Worm (Caenorhabditis elegans) whole organism, L4 larva: ENCODE measurements around the gene kin-9.
A peak's percentile ranks its signal among the peaks of the same experiment; 100 is the strongest.

Source experiments
- F26F4.8 ChIP-seq: fragments of 200-800 bp; sonication (Bioruptor generic); conservative IDR thresholded peaks from 2 replicates; pipeline ENCODE4 v1.3.6; 2022; ENCODE audit warnings: missing genetic modification characterization, missing compliant biosample characterization
- F44E2.7 ChIP-seq: fragments of 200-800 bp; sonication (Bioruptor generic); IDR thresholded peaks from 2 replicates; pipeline ENCODE4 v2.1.2; 2022; ENCODE audit warnings: missing genetic modification characterization, missing compliant biosample characterization
- F49E8.2 ChIP-seq: sonication (generic microtip); optimal IDR thresholded peaks from 2 replicates; lab custom pipeline; 2016; ENCODE audit warnings: missing compliant biosample characterization, mild to moderate bottlenecking, missing genetic modification characterization, borderline replicate concordance
- Y105C5A.15 ChIP-seq: fragments of 200-800 bp; sonication (Bioruptor generic); IDR thresholded peaks from 2 replicates; pipeline ENCODE4 v1.3.6; 2022; ENCODE audit warnings: missing genetic modification characterization, missing compliant biosample characterization
- Y5F2A.4 ChIP-seq: fragments of 200-800 bp; sonication (Bioruptor generic); optimal IDR thresholded peaks from 2 replicates; lab custom pipeline; 2018; ENCODE audit warnings: mild to moderate bottlenecking, missing genetic modification characterization, missing compliant biosample characterization
- aly-2 ChIP-seq: sonication (generic microtip); optimal IDR thresholded peaks from 2 replicates; lab custom pipeline; 2018; ENCODE audit warnings: missing biosample characterization, missing genetic modification characterization
- arid-1 ChIP-seq: fragments of 200-800 bp; sonication (Bioruptor generic); conservative IDR thresholded peaks from 2 replicates; pipeline ENCODE4 v1.3.6; 2022; ENCODE audit warnings: missing genetic modification reagents, missing genetic modification characterization, missing compliant biosample characterization
- ceh-28 ChIP-seq: fragments of 150-350 bp; optimal IDR thresholded peaks from 2 replicates; lab custom pipeline; 2014; ENCODE audit warnings: missing biosample characterization, missing genetic modification reagents, missing genetic modification characterization
- ceh-32 ChIP-seq: sonication (generic microtip); optimal IDR thresholded peaks from 2 replicates; lab custom pipeline; 2016; ENCODE audit warnings: mild to moderate bottlenecking, missing genetic modification characterization, missing compliant biosample characterization; ENCODE audit not compliant: poor library complexity
- ceh-44 ChIP-seq: fragments of 200-800 bp; sonication (Bioruptor generic); IDR thresholded peaks from 2 replicates; pipeline ENCODE4 v1.3.6; 2022; ENCODE audit warnings: missing genetic modification reagents, missing genetic modification characterization, missing compliant biosample characterization
- cey-2 ChIP-seq: sonication (generic microtip); optimal IDR thresholded peaks from 3 replicates; lab custom pipeline; 2017; ENCODE audit warnings: missing genetic modification characterization, mild to moderate bottlenecking, missing compliant biosample characterization, antibody characterized with exemption, borderline replicate concordance; ENCODE audit not compliant: insufficient read depth
- ctbp-1 ChIP-seq: fragments of 200-800 bp; sonication (Bioruptor generic); IDR thresholded peaks from 2 replicates; pipeline ENCODE4 v1.3.6; 2022; ENCODE audit warnings: missing genetic modification reagents, missing genetic modification characterization, missing compliant biosample characterization
- daf-19 ChIP-seq: fragments of 200-800 bp; sonication (Bioruptor generic); conservative IDR thresholded peaks from 2 replicates; pipeline ENCODE4 v1.3.6; 2022; ENCODE audit warnings: missing genetic modification characterization, missing compliant biosample characterization
- dmd-6 ChIP-seq: fragments of 200-800 bp; sonication (Bioruptor generic); IDR thresholded peaks from 2 replicates; pipeline ENCODE4 v1.3.6; 2022; ENCODE audit warnings: missing genetic modification reagents, missing genetic modification characterization, missing compliant biosample characterization
- dmd-9 ChIP-seq: fragments of 200-800 bp; sonication (Bioruptor generic); IDR thresholded peaks from 2 replicates; pipeline ENCODE4 v1.3.6; 2022; ENCODE audit warnings: missing genetic modification reagents, missing genetic modification characterization, missing compliant biosample characterization
- dpl-1 ChIP-seq: fragments of 150-350 bp; optimal IDR thresholded peaks from 2 replicates; lab custom pipeline; 2014; ENCODE audit warnings: missing biosample characterization, missing genetic modification reagents, missing genetic modification characterization
- egl-27 ChIP-seq: sonication (generic microtip); optimal IDR thresholded peaks from 3 replicates; lab custom pipeline; 2017; ENCODE audit warnings: missing biosample characterization, missing genetic modification reagents, missing genetic modification characterization
- egl-43 ChIP-seq: fragments of 200-800 bp; sonication (Bioruptor generic); IDR thresholded peaks from 2 replicates; pipeline ENCODE4 v1.3.6; 2022; ENCODE audit warnings: missing genetic modification reagents, missing genetic modification characterization, missing compliant biosample characterization
- gei-8 ChIP-seq: fragments of 200-800 bp; sonication (Bioruptor generic); optimal IDR thresholded peaks from 2 replicates; lab custom pipeline; 2018; ENCODE audit warnings: mild to moderate bottlenecking, missing genetic modification characterization, missing compliant biosample characterization
- hlh-11 ChIP-seq: fragments of 200-800 bp; sonication (Bioruptor generic); optimal IDR thresholded peaks from 2 replicates; lab custom pipeline; 2018; ENCODE audit warnings: mild to moderate bottlenecking, missing genetic modification characterization, missing compliant biosample characterization
- jun-1 ChIP-seq: fragments of 150-350 bp; optimal IDR thresholded peaks from 2 replicates; lab custom pipeline; 2014; ENCODE audit warnings: missing biosample characterization, missing genetic modification reagents, missing genetic modification characterization
- lin-1 ChIP-seq: fragments of 200-800 bp; sonication (Bioruptor generic); IDR thresholded peaks from 2 replicates; pipeline ENCODE4 v1.3.6; 2022; ENCODE audit warnings: missing genetic modification reagents, missing genetic modification characterization, missing compliant biosample characterization
- madf-5 ChIP-seq, 2 experiments: fragments of 200-800 bp; sonication (Bioruptor generic); IDR thresholded peaks; 2 replicates each; pipeline ENCODE4 v1.3.6; 2022; ENCODE audit warnings: missing compliant biosample characterization in 2 of 2, missing genetic modification characterization in 2 of 2
- mdl-1 ChIP-seq, 2 experiments: fragments of 150-350 bp in 1 of 2; sonication (generic microtip) in 1 of 2; optimal IDR thresholded peaks; 2 replicates each; lab custom pipeline; 2014 to 2017; ENCODE audit warnings: missing biosample characterization in 2 of 2, missing genetic modification characterization in 2 of 2
- mep-1 ChIP-seq: fragments of 150-350 bp; sonication (generic microtip); optimal IDR thresholded peaks from 3 replicates; lab custom pipeline; 2014; ENCODE audit warnings: missing biosample characterization, missing genetic modification characterization
- mes-2 ChIP-seq: sonication (generic microtip); optimal IDR thresholded peaks from 2 replicates; lab custom pipeline; 2016; ENCODE audit warnings: missing genotype, mild to moderate bottlenecking, missing genetic modification characterization, missing compliant biosample characterization; ENCODE audit not compliant: poor library complexity, severe bottlenecking
- mxl-3 ChIP-seq: fragments of 200-800 bp; sonication (Bioruptor generic); optimal IDR thresholded peaks from 2 replicates; lab custom pipeline; 2018; ENCODE audit warnings: mild to moderate bottlenecking, missing genetic modification characterization, missing compliant biosample characterization
- nhr-111 ChIP-seq: fragments of 200-800 bp; sonication (Bioruptor generic); optimal IDR thresholded peaks from 2 replicates; lab custom pipeline; 2018; ENCODE audit warnings: mild to moderate bottlenecking, missing genetic modification characterization, missing compliant biosample characterization
- nhr-28 ChIP-seq: fragments of 150-350 bp; optimal IDR thresholded peaks from 2 replicates; lab custom pipeline; 2014; ENCODE audit warnings: missing biosample characterization, missing genetic modification characterization
- nhr-41 ChIP-seq: fragments of 200-800 bp; sonication (Bioruptor generic); IDR thresholded peaks from 2 replicates; pipeline ENCODE4 v1.3.6; 2022; ENCODE audit warnings: missing genetic modification reagents, missing genetic modification characterization, missing compliant biosample characterization
- nhr-42 ChIP-seq: fragments of 200-800 bp; sonication (Bioruptor generic); IDR thresholded peaks from 2 replicates; pipeline ENCODE4 v1.3.6; 2022; ENCODE audit warnings: missing genetic modification characterization, missing compliant biosample characterization
- nhr-6 ChIP-seq: fragments of 150-350 bp; optimal IDR thresholded peaks from 2 replicates; lab custom pipeline; 2014; ENCODE audit warnings: missing biosample characterization, missing genetic modification characterization
- nhr-76 ChIP-seq: fragments of 150-350 bp; optimal IDR thresholded peaks from 2 replicates; lab custom pipeline; 2014; ENCODE audit warnings: missing biosample characterization, missing genetic modification characterization
- nhr-77 ChIP-seq: fragments of 150-350 bp; optimal IDR thresholded peaks from 2 replicates; lab custom pipeline; 2014; ENCODE audit warnings: missing biosample characterization, missing genetic modification characterization
- pha-4 ChIP-seq, 2 experiments: fragments of 150-350 bp in 1 of 2; fragments of 200-800 bp in 1 of 2; sonication (Bioruptor generic) in 1 of 2; IDR thresholded peaks in 1 of 2; optimal IDR thresholded peaks in 1 of 2; 2 replicates each; pipeline versions ENCODE4 v1.3.6 to Lab custom; 2014 to 2022; ENCODE audit warnings: missing genetic modification characterization in 2 of 2, missing genetic modification reagents in 2 of 2, missing biosample characterization in 1 of 2, missing compliant biosample characterization in 1 of 2
- pqm-1 ChIP-seq: sonication (generic microtip); optimal IDR thresholded peaks from 2 replicates; lab custom pipeline; 2017; ENCODE audit warnings: missing biosample characterization, missing genetic modification characterization
- sdz-12 ChIP-seq: fragments of 200-800 bp; sonication (Bioruptor generic); optimal IDR thresholded peaks from 2 replicates; lab custom pipeline; 2018; ENCODE audit warnings: mild to moderate bottlenecking, missing genetic modification characterization, missing compliant biosample characterization
- set-16 ChIP-seq: fragments of 200-800 bp; sonication (Bioruptor generic); IDR thresholded peaks from 2 replicates; pipeline ENCODE4 v1.3.6; 2022; ENCODE audit warnings: missing genetic modification reagents, missing genetic modification characterization, missing compliant biosample characterization
- skn-1 ChIP-seq: fragments of 150-350 bp; optimal IDR thresholded peaks from 2 replicates; lab custom pipeline; 2014; ENCODE audit warnings: missing biosample characterization, missing genetic modification characterization
- snpc-1.2 ChIP-seq: fragments of 200-800 bp; sonication (Bioruptor generic); IDR thresholded peaks from 2 replicates; pipeline ENCODE4 v1.3.6; 2022; ENCODE audit warnings: missing genetic modification reagents, missing genetic modification characterization, missing compliant biosample characterization
- snpc-4 ChIP-seq: fragments of 150-350 bp; optimal IDR thresholded peaks from 2 replicates; lab custom pipeline; 2014; ENCODE audit warnings: missing biosample characterization, missing genetic modification characterization
- spr-3 ChIP-seq: fragments of 200-800 bp; sonication (Bioruptor generic); optimal IDR thresholded peaks from 2 replicates; lab custom pipeline; 2018; ENCODE audit warnings: mild to moderate bottlenecking, missing genetic modification characterization, missing compliant biosample characterization
- unc-130 ChIP-seq: sonication (generic microtip); optimal IDR thresholded peaks from 2 replicates; lab custom pipeline; 2016; ENCODE audit warnings: missing genetic modification reagents, missing genetic modification characterization, missing compliant biosample characterization
- unc-62 ChIP-seq, 3 experiments: fragments of 150-350 bp in 1 of 3; sonication (generic microtip); optimal IDR thresholded peaks in 2 of 3; peaks in 1 of 3; 1 replicate in 1 of 3; 2 replicates in 2 of 3; lab custom pipeline; 2014 to 2017; ENCODE audit warnings: missing biosample characterization in 3 of 3, missing genetic modification characterization in 3 of 3, missing genetic modification reagents in 3 of 3, missing genotype in 1 of 3
- zag-1 ChIP-seq: fragments of 150-350 bp; optimal IDR thresholded peaks from 2 replicates; lab custom pipeline; 2014; ENCODE audit warnings: missing biosample characterization, missing genetic modification characterization
- zfp-2 ChIP-seq: sonication (generic microtip); optimal IDR thresholded peaks from 2 replicates; lab custom pipeline; 2016; ENCODE audit warnings: mild to moderate bottlenecking, missing genetic modification characterization, missing compliant biosample characterization
- zip-11 ChIP-seq: fragments of 200-800 bp; sonication (Bioruptor generic); IDR thresholded peaks from 2 replicates; pipeline ENCODE4 v1.3.6; 2022; ENCODE audit warnings: missing genetic modification characterization, missing compliant biosample characterization
- zip-2 ChIP-seq: fragments of 150-350 bp; optimal IDR thresholded peaks from 2 replicates; lab custom pipeline; 2014; ENCODE audit warnings: missing biosample characterization, missing genetic modification characterization

The kin-9 gene

ce11 chrX:8404308-8405085 lies 28.0 kb upstream of the kin-9 start:
- TF ChIP-seq egl-43 (GFP tag; lab: Robert Waterston, UW) (peak; percentile 99), nhr-77 (tag; lab: Kevin White, UChicago) (peak; percentile 91), zip-11 (GFP tag; lab: Robert Waterston, UW) (peak; percentile 85; the same call in 1 of the 2 replicates), aly-2 (tag; lab: Kevin White, UChicago) (no peak), nhr-111 (GFP tag; lab: Kevin White, UChicago) (peak; percentile 93), lin-1 (GFP tag; lab: Robert Waterston, UW) (peak; percentile 94), ceh-44 (peak; percentile 94), nhr-42 (GFP tag; lab: Robert Waterston, UW) (peak; percentile 92), arid-1 (GFP tag; lab: Robert Waterston, UW) (peak; percentile 95), cey-2 (tag; lab: Kevin White, UChicago) (no peak), sdz-12 (peak; percentile 90), nhr-41 (GFP tag; lab: Robert Waterston, UW) (peak; percentile 89), pha-4 (GFP tag; IDR thresholded peaks at IDR 0.05; lab: Robert Waterston, UW) (peak; percentile 96), pha-4 (tag; optimal IDR thresholded peaks at IDR 0.05; lab: Kevin White, UChicago) (no peak), zfp-2 (tag; lab: Kevin White, UChicago) (peak; percentile 59), zag-1 (tag; lab: Kevin White, UChicago) (peak; percentile 24), nhr-28 (tag; lab: Kevin White, UChicago) (peak; percentile 79), F26F4.8 (GFP tag; lab: Robert Waterston, UW) (peak; percentile 93), ctbp-1 (peak; percentile 98), unc-130 (GFP tag; lab: Kevin White, UChicago) (peak; percentile 68), pqm-1 (peak; percentile 10), mep-1 (tag; lab: Kevin White, UChicago) (peak; percentile 95), F49E8.2 (tag; lab: Kevin White, UChicago) (peak; percentile 79), hlh-11 (tag; lab: Kevin White, UChicago) (peak; percentile 93), skn-1 (tag; lab: Kevin White, UChicago) (no peak), jun-1 (tag; lab: Kevin White, UChicago) (peak; percentile 85), nhr-6 (tag; lab: Kevin White, UChicago) (peak; percentile 81), daf-19 (GFP tag; lab: Robert Waterston, UW) (peak; percentile 95), mxl-3 (GFP tag; lab: Kevin White, UChicago) (peak; percentile 82), set-16 (GFP tag; lab: Robert Waterston, UW) (peak; percentile 75; the same call in 1 of the 2 replicates), F44E2.7 (peak; percentile 96), dmd-9 (GFP tag; lab: Robert Waterston, UW) (peak; percentile 95), ceh-28 (tag; lab: Kevin White, UChicago) (no peak), unc-62 (GFP tag; optimal IDR thresholded peaks at IDR 0.05 in 1 of 2; lab: Kevin White, UChicago) (peak in 1 of 2 experiments; percentile 90), unc-62 (tag; optimal IDR thresholded peaks at IDR 0.05; lab: Kevin White, UChicago) (no peak), dpl-1 (GFP tag; lab: Kevin White, UChicago) (peak; percentile 47), mes-2 (tag; lab: Kevin White, UChicago) (peak; percentile 74), dmd-6 (GFP tag; lab: Robert Waterston, UW) (peak; percentile 93), egl-27 (no peak), snpc-1.2 (peak; percentile 95), zip-2 (tag; lab: Kevin White, UChicago) (peak; percentile 83), mdl-1 (tag; optimal IDR thresholded peaks at IDR 0.05; lab: Kevin White, UChicago) (peak; percentile 85 to 88), spr-3 (GFP tag; lab: Kevin White, UChicago) (peak; percentile 89), gei-8 (peak; percentile 93), snpc-4 (tag; lab: Kevin White, UChicago) (no peak), Y5F2A.4 (peak; percentile 80), nhr-76 (tag; lab: Kevin White, UChicago) (no peak), madf-5 (GFP tag; IDR thresholded peaks at IDR 0.05; lab: Robert Waterston, UW) (peak in 1 of 2 experiments; percentile 92; a peak in 3 of 4 replicates), Y105C5A.15 (GFP tag; lab: Robert Waterston, UW) (peak; percentile 88), ceh-32 (tag; lab: Kevin White, UChicago) (peak; percentile 82)
